Worm (Caenorhabditis elegans) whole organism, L4/young adult: ENCODE results near the gene metl-5.

Experiments used
- dao-5 ChIP-seq: sonication (generic microtip); optimal IDR thresholded peaks from 2 replicates; lab custom pipeline; 2016; ENCODE audit warnings: missing genotype, missing genetic modification characterization, moderate library complexity, missing compliant biosample characterization
- him-1 ChIP-seq: sonication (generic microtip); optimal IDR thresholded peaks from 2 replicates; lab custom pipeline; 2016; ENCODE audit warnings: missing genotype, missing genetic modification reagents, missing genetic modification characterization, missing compliant biosample characterization

ce11 chrIII:4849739-4850138 is 46.9 kb downstream of the metl-5 start, which contains the start of gene nonu-1:
- TF ChIP-seq dao-5 (tag; lab: Kevin White, UChicago) = no peak
- TF ChIP-seq him-1 = no peak
